Fruit fly (Drosophila melanogaster) S2 (cell line): Measurements from ENCODE around the gene lmd.

Source experiments
- CG8478 ChIP-seq: fragments of >200 bp; optimal IDR thresholded peaks from 2 replicates; lab custom pipeline; 2018
- CTCF ChIP-seq, 2 experiments: fragments of >200 bp; optimal IDR thresholded peaks; 2 replicates each; lab custom pipeline; 2018

DNA sequence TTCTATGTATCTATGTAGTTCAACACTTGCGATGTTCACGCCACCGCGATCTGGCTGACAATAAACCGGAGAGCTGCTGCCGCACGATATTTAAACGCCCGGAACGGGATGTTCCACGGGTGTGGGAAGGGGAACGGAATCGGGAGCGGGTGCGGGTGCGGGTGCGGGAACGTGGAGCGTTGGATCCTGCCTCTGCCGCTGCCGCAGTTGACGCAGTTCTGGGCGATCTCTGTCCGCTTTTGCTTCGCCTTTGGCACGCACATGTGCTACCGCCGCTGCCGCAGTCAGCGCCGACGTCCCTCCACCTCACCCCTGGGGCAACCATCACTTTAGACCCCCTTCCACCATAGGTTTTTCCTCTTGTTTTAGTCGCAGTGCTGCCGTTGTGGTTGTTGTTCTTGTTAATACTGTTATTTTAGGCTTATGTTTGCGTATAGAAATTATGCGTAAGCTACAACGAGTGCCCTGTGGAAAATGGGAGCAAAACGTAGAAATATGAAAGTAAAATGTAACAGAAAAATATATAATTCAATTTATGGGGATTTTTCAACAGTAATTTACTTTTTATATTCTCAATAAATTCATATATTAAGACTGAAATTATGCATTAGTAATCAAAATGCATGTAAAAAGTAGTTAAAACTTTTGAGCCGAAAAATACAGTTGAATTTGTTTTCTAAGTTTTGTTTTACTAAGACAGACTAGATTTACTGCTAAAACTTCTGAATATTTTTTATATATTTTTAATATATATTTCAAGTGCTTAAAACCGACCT is at the start of gene lmd:
- TF ChIP-seq CG8478 (lab: Kevin White, UChicago): no peak
- TF ChIP-seq CTCF (optimal IDR thresholded peaks at IDR 0.05; lab: Kevin White, UChicago): no peak
